Worm (Caenorhabditis elegans) whole organism, L3 larva: ENCODE results near the gene fbxa-61.

Experiments used
- R02D3.7 ChIP-seq: fragments of 150-350 bp; optimal IDR thresholded peaks from 2 replicates; lab custom pipeline; 2014; ENCODE audit warnings: missing biosample characterization, missing genetic modification characterization
- ZK546.5 ChIP-seq: sonication (generic microtip); optimal IDR thresholded peaks from 2 replicates; lab custom pipeline; 2017; ENCODE audit warnings: missing biosample characterization, missing genetic modification characterization
- aly-2 ChIP-seq: fragments of 150-350 bp; optimal IDR thresholded peaks from 2 replicates; lab custom pipeline; 2014; ENCODE audit warnings: missing biosample characterization, missing genetic modification characterization
- ama-1 ChIP-seq: fragments of 150-350 bp; optimal IDR thresholded peaks from 2 replicates; lab custom pipeline; 2018
- ceh-16 ChIP-seq: sonication (generic microtip); optimal IDR thresholded peaks from 2 replicates; lab custom pipeline; 2017; ENCODE audit warnings: missing biosample characterization, missing genetic modification characterization
- ceh-28 ChIP-seq: fragments of 150-350 bp; optimal IDR thresholded peaks from 2 replicates; lab custom pipeline; 2014; ENCODE audit warnings: missing biosample characterization, missing genetic modification reagents, missing genetic modification characterization
- ceh-82 ChIP-seq: fragments of 150-350 bp; optimal IDR thresholded peaks from 2 replicates; lab custom pipeline; 2014; ENCODE audit warnings: missing biosample characterization, missing genetic modification characterization
- ceh-9 ChIP-seq: sonication (generic microtip); optimal IDR thresholded peaks from 2 replicates; lab custom pipeline; 2018; ENCODE audit warnings: missing biosample characterization, missing genetic modification characterization
- daf-12 ChIP-seq: fragments of 150-350 bp; optimal IDR thresholded peaks from 2 replicates; lab custom pipeline; 2014; ENCODE audit warnings: missing biosample characterization, missing genetic modification reagents, missing genetic modification characterization
- egl-27 ChIP-seq: sonication (generic microtip); optimal IDR thresholded peaks from 4 replicates; lab custom pipeline; 2017; ENCODE audit warnings: missing biosample characterization, missing genetic modification reagents, missing genetic modification characterization
- egl-5 ChIP-seq: fragments of 150-350 bp; optimal IDR thresholded peaks from 2 replicates; lab custom pipeline; 2017; ENCODE audit warnings: missing biosample characterization, missing genetic modification reagents, missing genetic modification characterization, inconsistent platforms
- elt-1 ChIP-seq: fragments of 150-350 bp; optimal IDR thresholded peaks from 2 replicates; lab custom pipeline; 2014; ENCODE audit warnings: missing biosample characterization, missing genetic modification characterization
- elt-2 ChIP-seq: sonication (generic microtip); optimal IDR thresholded peaks from 2 replicates; lab custom pipeline; 2016; ENCODE audit warnings: missing genetic modification reagents, mild to moderate bottlenecking, missing genetic modification characterization, missing compliant biosample characterization
- elt-3 ChIP-seq, 3 experiments: fragments of 150-350 bp in 1 of 3; sonication (generic microtip) in 2 of 3; optimal IDR thresholded peaks; 2 replicates in 2 of 3; 4 replicates in 1 of 3; lab custom pipeline; 2014 to 2017; ENCODE audit warnings: missing biosample characterization in 3 of 3, missing genetic modification characterization in 3 of 3
- fkh-10 ChIP-seq: sonication (generic microtip); optimal IDR thresholded peaks from 2 replicates; lab custom pipeline; 2017; ENCODE audit warnings: missing biosample characterization, missing genetic modification reagents, missing genetic modification characterization
- fkh-2 ChIP-seq: fragments of 150-350 bp; optimal IDR thresholded peaks from 2 replicates; lab custom pipeline; 2014; ENCODE audit warnings: missing biosample characterization, missing genetic modification reagents, missing genetic modification characterization
- fos-1 ChIP-seq: fragments of 150-350 bp; optimal IDR thresholded peaks from 2 replicates; lab custom pipeline; 2014; ENCODE audit warnings: missing biosample characterization, missing genetic modification characterization
- hmg-11 ChIP-seq: sonication (generic microtip); optimal IDR thresholded peaks from 2 replicates; lab custom pipeline; 2016; ENCODE audit warnings: missing genetic modification characterization, missing compliant biosample characterization
- jun-1 ChIP-seq: fragments of 150-350 bp; optimal IDR thresholded peaks from 2 replicates; lab custom pipeline; 2014; ENCODE audit warnings: missing biosample characterization, missing genetic modification reagents, missing genetic modification characterization
- lin-39 ChIP-seq: fragments of 150-350 bp; optimal IDR thresholded peaks from 2 replicates; lab custom pipeline; 2018; ENCODE audit warnings: missing biosample characterization, missing genetic modification reagents, missing genetic modification characterization
- lsy-12 ChIP-seq: sonication (generic microtip); optimal IDR thresholded peaks from 2 replicates; lab custom pipeline; 2016; ENCODE audit warnings: mild to moderate bottlenecking, missing genetic modification characterization, missing compliant biosample characterization
- mml-1 ChIP-seq: fragments of 150-350 bp; sonication (generic microtip); optimal IDR thresholded peaks from 3 replicates; lab custom pipeline; 2014; ENCODE audit warnings: missing biosample characterization, missing genetic modification characterization
- nfya-1 ChIP-seq: sonication (generic microtip); optimal IDR thresholded peaks from 2 replicates; lab custom pipeline; 2017; ENCODE audit warnings: missing genetic modification characterization, mild to moderate bottlenecking, missing compliant biosample characterization, antibody characterized with exemption, moderate library complexity; ENCODE audit not compliant: insufficient read depth
- nhr-11 ChIP-seq: fragments of 150-350 bp; optimal IDR thresholded peaks from 2 replicates; lab custom pipeline; 2014; ENCODE audit warnings: missing biosample characterization, missing genetic modification characterization
- nhr-25 ChIP-seq: sonication (generic microtip); optimal IDR thresholded peaks from 2 replicates; lab custom pipeline; 2017; ENCODE audit warnings: missing biosample characterization, missing genetic modification characterization
- nhr-28 ChIP-seq: fragments of 150-350 bp; optimal IDR thresholded peaks from 2 replicates; lab custom pipeline; 2014; ENCODE audit warnings: missing biosample characterization, missing genetic modification characterization
- nhr-43 ChIP-seq: sonication (generic microtip); optimal IDR thresholded peaks from 2 replicates; lab custom pipeline; 2016; ENCODE audit warnings: mild to moderate bottlenecking, missing genetic modification characterization, missing compliant biosample characterization; ENCODE audit not compliant: poor library complexity, severe bottlenecking
- nhr-67 ChIP-seq: fragments of 150-350 bp; optimal IDR thresholded peaks from 2 replicates; lab custom pipeline; 2014; ENCODE audit warnings: missing biosample characterization, missing genetic modification characterization
- nhr-76 ChIP-seq: fragments of 150-350 bp; sonication (generic microtip); optimal IDR thresholded peaks from 5 replicates; lab custom pipeline; 2014; ENCODE audit warnings: missing biosample characterization, missing genetic modification characterization
- nhr-77 ChIP-seq: fragments of 150-350 bp; optimal IDR thresholded peaks from 2 replicates; lab custom pipeline; 2014; ENCODE audit warnings: missing biosample characterization, missing genetic modification characterization
- pha-4 ChIP-seq: fragments of 150-350 bp; optimal IDR thresholded peaks from 2 replicates; lab custom pipeline; 2014; ENCODE audit warnings: missing biosample characterization, missing genetic modification reagents, missing genetic modification characterization
- pqm-1 ChIP-seq: fragments of 150-350 bp; optimal IDR thresholded peaks from 2 replicates; lab custom pipeline; 2017; ENCODE audit warnings: missing biosample characterization, missing genetic modification characterization, inconsistent platforms
- sea-2 ChIP-seq: fragments of 150-350 bp; sonication (generic microtip); optimal IDR thresholded peaks from 4 replicates; lab custom pipeline; 2014; ENCODE audit warnings: missing biosample characterization, missing genetic modification reagents, missing genetic modification characterization
- skn-1 ChIP-seq: fragments of 150-350 bp; optimal IDR thresholded peaks from 2 replicates; lab custom pipeline; 2014; ENCODE audit warnings: missing biosample characterization, missing genetic modification characterization
- snpc-4 ChIP-seq: fragments of 150-350 bp; optimal IDR thresholded peaks from 2 replicates; lab custom pipeline; 2014; ENCODE audit warnings: missing biosample characterization, missing genetic modification characterization
- tbx-2 ChIP-seq: sonication (generic microtip); optimal IDR thresholded peaks from 2 replicates; lab custom pipeline; 2016; ENCODE audit warnings: mild to moderate bottlenecking, missing genetic modification characterization, missing compliant biosample characterization
- unc-39 ChIP-seq: sonication (generic microtip); optimal IDR thresholded peaks from 4 replicates; lab custom pipeline; 2017; ENCODE audit warnings: missing biosample characterization, missing genetic modification characterization
- unc-62 ChIP-seq: fragments of 150-350 bp; sonication (generic microtip); optimal IDR thresholded peaks from 4 replicates; lab custom pipeline; 2014; ENCODE audit warnings: missing biosample characterization, missing genetic modification reagents, missing genetic modification characterization
- zag-1 ChIP-seq: fragments of 150-350 bp; optimal IDR thresholded peaks from 2 replicates; lab custom pipeline; 2014; ENCODE audit warnings: missing biosample characterization, missing genetic modification characterization
- ztf-11 ChIP-seq: fragments of 150-350 bp; optimal IDR thresholded peaks from 2 replicates; lab custom pipeline; 2014; ENCODE audit warnings: missing biosample characterization, missing genetic modification characterization
- ztf-4 ChIP-seq: fragments of 150-350 bp; optimal IDR thresholded peaks from 2 replicates; lab custom pipeline; 2014; ENCODE audit warnings: missing biosample characterization, missing genetic modification characterization

fbxa-61 gene

ce11 chrIII:1201958-1202596, 36.8 kb upstream of the fbxa-61 start, which contains the start of the genes mrpl-45 and Y119D3B.12 (continued):
- TF ChIP-seq ama-1 (lab: Kevin White, UChicago) (peak; percentile 54), elt-3 (tag; optimal IDR thresholded peaks at IDR 0.05; lab: Kevin White, UChicago) (no peak), nhr-77 (tag; lab: Kevin White, UChicago) (peak; percentile 23), tbx-2 (tag; lab: Kevin White, UChicago) (peak; percentile 39), ceh-16 (tag; lab: Kevin White, UChicago) (no peak)

ce11 chrIII:1205421-1205820, 33.4 kb upstream of the fbxa-61 start:
- TF ChIP-seq unc-39, result no peak
- no peak for TF ChIP-seq snpc-4 (tag; lab: Kevin White, UChicago)
- no peak for TF ChIP-seq fkh-10
- no peak for TF ChIP-seq pqm-1 (tag; lab: Kevin White, UChicago)
- no peak for TF ChIP-seq skn-1 (tag; lab: Kevin White, UChicago)
- no peak for TF ChIP-seq tbx-2 (tag; lab: Kevin White, UChicago)
- TF ChIP-seq fos-1 (tag; lab: Kevin White, UChicago), result no peak
- no peak for TF ChIP-seq nfya-1 (tag; lab: Kevin White, UChicago)
- TF ChIP-seq lsy-12 (tag; lab: Kevin White, UChicago), result no peak
- TF ChIP-seq mml-1 (tag; lab: Kevin White, UChicago), result no peak
- TF ChIP-seq nhr-77 (tag; lab: Kevin White, UChicago), result no peak
- TF ChIP-seq ceh-9, result no peak
- TF ChIP-seq ceh-82, result no peak
- no peak for TF ChIP-seq sea-2 (GFP tag; lab: Kevin White, UChicago)
- no peak for TF ChIP-seq ZK546.5 (tag; lab: Kevin White, UChicago)
- TF ChIP-seq hmg-11 (tag; lab: Kevin White, UChicago), result no peak
- no peak for TF ChIP-seq ceh-28 (tag; lab: Kevin White, UChicago)
- TF ChIP-seq daf-12 (tag; lab: Kevin White, UChicago), result no peak
- no peak for TF ChIP-seq egl-5 (tag; lab: Kevin White, UChicago)

- no peak for TF ChIP-seq ztf-4 (tag; lab: Kevin White, UChicago)
- no peak for TF ChIP-seq nhr-67 (tag; lab: Kevin White, UChicago)
- TF ChIP-seq ceh-28 (tag; lab: Kevin White, UChicago), result peak; percentile 81
- no peak for TF ChIP-seq lin-39
- no peak for TF ChIP-seq aly-2
- no peak for TF ChIP-seq unc-39
- no peak for TF ChIP-seq egl-27 (tag; lab: Kevin White, UChicago)
Measured at ce11 chrIII:1206331-1206730, 32.5 kb upstream of the fbxa-61 start.

ce11 chrIII:1207027-1207426, 31.8 kb upstream of the fbxa-61 start:
- TF ChIP-seq nfya-1 (tag; lab: Kevin White, UChicago) (no peak), nhr-43 (tag; lab: Kevin White, UChicago) (no peak), fkh-2 (tag; lab: Kevin White, UChicago) (no peak), ceh-28 (tag; lab: Kevin White, UChicago) (peak; percentile 83), nhr-76 (tag; lab: Kevin White, UChicago) (no peak)
- TF ChIP-seq, all 47 proteins: peak for 1

- TF ChIP-seq aly-2 (no peak), snpc-4 (tag; lab: Kevin White, UChicago) (no peak), R02D3.7 (tag; lab: Kevin White, UChicago) (no peak), nfya-1 (tag; lab: Kevin White, UChicago) (peak; percentile 6), egl-27 (tag; lab: Kevin White, UChicago) (no peak), pqm-1 (tag; lab: Kevin White, UChicago) (no peak), jun-1 (no peak), daf-12 (tag; lab: Kevin White, UChicago) (no peak), egl-5 (tag; lab: Kevin White, UChicago) (peak; percentile 61), unc-62 (GFP tag; lab: Kevin White, UChicago) (no peak), ceh-16 (tag; lab: Kevin White, UChicago) (no peak), pha-4 (tag; lab: Kevin White, UChicago) (peak; percentile 32), nhr-43 (tag; lab: Kevin White, UChicago) (no peak), lsy-12 (tag; lab: Kevin White, UChicago) (no peak), elt-3 (tag; optimal IDR thresholded peaks at IDR 0.05; lab: Kevin White, UChicago) (no peak), unc-39 (no peak), hmg-11 (tag; lab: Kevin White, UChicago) (peak; percentile 24), nhr-25 (peak; percentile 9), nhr-28 (tag; lab: Kevin White, UChicago) (no peak), ztf-4 (tag; lab: Kevin White, UChicago) (no peak), nhr-77 (tag; lab: Kevin White, UChicago) (no peak), elt-1 (no peak), zag-1 (tag; lab: Kevin White, UChicago) (no peak), ama-1 (lab: Kevin White, UChicago) (no peak), sea-2 (GFP tag; lab: Kevin White, UChicago) (no peak), nhr-11 (tag; lab: Kevin White, UChicago) (no peak), nhr-67 (tag; lab: Kevin White, UChicago) (no peak), ztf-11 (tag; lab: Kevin White, UChicago) (no peak), elt-2 (tag; lab: Kevin White, UChicago) (no peak), ceh-82 (no peak), mml-1 (tag; lab: Kevin White, UChicago) (no peak)
Measured at ce11 chrIII:1207852-1208251, 31.0 kb upstream of the fbxa-61 start, which contains the start of gene orc-3. TSS of gene orc-3 (plus strand) at chrIII:1208133.
